Comparison of ENCODE assay signal across 6 worm cellular contexts in genomic region chrV:1845977-1846376, ce11.
TF ChIP-seq lines count a peak whose summit lies in the region.

TSS of gene T10B5.7 (plus strand) at chrV:1846201.

TF ChIP-seq in whole organism, L1 larva, 84 proteins besides CTCF, POLR2A, EP300 and RAD21:
- TF ChIP-seq sptf-1 (tag; optimal IDR thresholded peaks at IDR 0.05; lab: Kevin White, UChicago): no peak
- no peak for TF ChIP-seq mdl-1 (tag; optimal IDR thresholded peaks at IDR 0.05; lab: Kevin White, UChicago)
- TF ChIP-seq elt-2 (tag; optimal IDR thresholded peaks at IDR 0.05; lab: Kevin White, UChicago): peak; percentile 42
- TF ChIP-seq nhr-84 (tag; optimal IDR thresholded peaks at IDR 0.05; lab: Kevin White, UChicago): no peak

TF ChIP-seq in whole organism, L2 larva, 48 proteins besides CTCF, POLR2A, EP300 and RAD21:
- TF ChIP-seq fos-1 (tag; optimal IDR thresholded peaks at IDR 0.05; lab: Kevin White, UChicago): peak; percentile 86
- no peak for TF ChIP-seq nhr-21 (tag; optimal IDR thresholded peaks at IDR 0.05; lab: Kevin White, UChicago)

TF ChIP-seq in whole organism, L3 larva, 47 proteins besides CTCF, POLR2A, EP300 and RAD21:
- TF ChIP-seq elt-3 (tag; optimal IDR thresholded peaks at IDR 0.05; lab: Kevin White, UChicago) (no peak), pqm-1 (tag; optimal IDR thresholded peaks at IDR 0.05; lab: Kevin White, UChicago) (peak; percentile 46), mdl-1 (tag; optimal IDR thresholded peaks at IDR 0.05; lab: Kevin White, UChicago) (no peak), elt-2 (tag; optimal IDR thresholded peaks at IDR 0.05; lab: Kevin White, UChicago) (peak; percentile 78)
TF ChIP-seq in whole organism, L3 larva: peak in this region for 2.

TF ChIP-seq in whole organism, L4 larva, 104 proteins besides CTCF, POLR2A, EP300 and RAD21:
- TF ChIP-seq spr-1 (tag; optimal IDR thresholded peaks at IDR 0.05; lab: Kevin White, UChicago) (no peak), nhr-76 (tag; optimal IDR thresholded peaks at IDR 0.05; lab: Kevin White, UChicago) (no peak), dmd-6 (GFP tag; IDR thresholded peaks at IDR 0.05; lab: Robert Waterston, UW) (peak; percentile 19; the same call in 1 of the 2 replicates), dve-1 (tag; optimal IDR thresholded peaks at IDR 0.05; lab: Kevin White, UChicago; ENCODE audit: insufficient read depth) (peak; percentile 2), daf-16 (GFP tag; optimal IDR thresholded peaks at IDR 0.05; lab: Kevin White, UChicago) (no peak), daf-16 (tag; optimal IDR thresholded peaks at IDR 0.05; lab: Kevin White, UChicago) (no peak), pqm-1 (tag; optimal IDR thresholded peaks at IDR 0.05; lab: Kevin White, UChicago) (peak; percentile 62), nhr-28 (tag; optimal IDR thresholded peaks at IDR 0.05; lab: Kevin White, UChicago) (peak; percentile 75)

TF ChIP-seq in whole organism, late embryonic, 69 proteins besides CTCF, POLR2A, EP300 and RAD21:
- TF ChIP-seq elt-2 (tag; optimal IDR thresholded peaks at IDR 0.05; lab: Kevin White, UChicago): peak; percentile 79
- TF ChIP-seq pha-2 (tag; optimal IDR thresholded peaks at IDR 0.05; lab: Kevin White, UChicago): no peak

TF ChIP-seq in whole organism, young adult, 124 proteins besides CTCF, POLR2A, EP300 and RAD21:
- TF ChIP-seq B0019.2 (GFP tag; conservative IDR thresholded peaks at IDR 0.05; lab: Robert Waterston, UW) (no peak), nhr-80 (tag; optimal IDR thresholded peaks at IDR 0.05; lab: Kevin White, UChicago) (peak; percentile 46)
